Worm (Caenorhabditis elegans): Measurements from ENCODE around the gene rsd-2.

DNA sequence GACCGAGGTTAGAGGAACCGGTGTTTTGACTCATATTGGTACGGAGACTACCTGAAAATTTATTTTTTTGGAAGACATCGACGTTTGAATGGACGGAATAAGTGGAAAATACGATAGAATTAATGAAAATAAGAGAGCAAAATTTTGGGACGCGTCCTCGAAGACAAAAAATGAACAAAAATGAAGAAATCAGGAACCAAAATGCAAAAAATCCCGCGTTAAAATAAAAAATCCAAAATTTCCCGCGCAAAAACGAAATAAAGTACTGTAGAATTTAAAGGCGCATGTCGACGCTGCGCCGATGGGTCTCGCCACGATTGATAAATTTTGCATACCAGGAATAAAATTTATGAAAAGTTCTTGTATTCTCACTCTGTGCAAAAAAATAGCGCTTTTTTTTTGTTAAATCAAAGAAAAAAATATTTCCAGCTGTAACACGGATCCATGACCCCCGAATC is 27.9 kb downstream of the rsd-2 start, which contains the start of gene puf-3:
- TF ChIP-seq Y79H2A.3 (GFP tag; conservative IDR thresholded peaks at IDR 0.05) (0 out of 2 replicates have a peak, but pooled peaks have one; percentile 54), unc-130 (GFP tag; optimal IDR thresholded peaks at IDR 0.05) (peak; percentile 25), efl-1 (GFP tag; optimal IDR thresholded peaks at IDR 0.05) (peak; percentile 97), gei-17 (GFP tag; optimal IDR thresholded peaks at IDR 0.05) (no peak), F57C9.4 (tag; optimal IDR thresholded peaks at IDR 0.05) (no peak), ama-1 (optimal IDR thresholded peaks at IDR 0.05) (no peak), ama-1 (GFP tag; optimal IDR thresholded peaks at IDR 0.05) (no peak), K11D2.4 (GFP tag; IDR thresholded peaks at IDR 0.05) (no peak), pha-4 (tag; optimal IDR thresholded peaks at IDR 0.05) (no peak), ztf-26 (tag; optimal IDR thresholded peaks at IDR 0.05) (no peak), lag-1 (GFP tag; IDR thresholded peaks at IDR 0.05) (no peak), ztf-6 (GFP tag; IDR thresholded peaks at IDR 0.05) (no peak), ztf-3 (GFP tag; optimal IDR thresholded peaks at IDR 0.05) (no peak)
